Fruit fly (Drosophila melanogaster) whole organism, embryonic: ENCODE measurements around the gene Ir67a.

ENCODE experiments used
- Atf3 ChIP-seq: fragments of 200-800 bp; sonication (Bioruptor generic); optimal IDR thresholded peaks from 3 replicates; lab custom pipeline; 2016; ENCODE audit warnings: missing biosample characterization, missing genetic modification characterization
- Awh ChIP-seq: fragments of 200-800 bp; sonication (Bioruptor generic); IDR thresholded peaks from 2 replicates; pipeline ENCODE4, ENCODE4 v1.3.6; 2022; ENCODE audit warnings: missing biosample characterization, missing genetic modification characterization
- B-H2 ChIP-seq: fragments of 200-800 bp; sonication (Bioruptor generic); optimal IDR thresholded peaks from 2 replicates; lab custom pipeline; 2018; ENCODE audit warnings: missing biosample characterization, mild to moderate bottlenecking, missing genetic modification characterization
- CG11560 ChIP-seq: fragments of 200-800 bp; sonication (Bioruptor generic); IDR thresholded peaks from 3 replicates; pipeline ENCODE4 v1.3.6; 2022; ENCODE audit warnings: missing biosample characterization, missing genetic modification characterization
- CG12659 ChIP-seq: fragments of 200-800 bp; sonication (Bioruptor generic); optimal IDR thresholded peaks from 3 replicates; lab custom pipeline; 2017; ENCODE audit warnings: mild to moderate bottlenecking, missing biosample characterization, missing genetic modification reagents, missing genetic modification characterization
- CG13775 ChIP-seq: fragments of 200-800 bp; sonication (Bioruptor generic); optimal IDR thresholded peaks from 3 replicates; lab custom pipeline; 2017; ENCODE audit warnings: missing biosample characterization, mild to moderate bottlenecking, missing genetic modification characterization
- CG14710 ChIP-seq: fragments of 200-800 bp; sonication (Bioruptor generic); optimal IDR thresholded peaks from 3 replicates; lab custom pipeline; 2019; ENCODE audit warnings: missing biosample characterization, mild to moderate bottlenecking, missing genetic modification characterization, moderate library complexity
- CG16779 ChIP-seq: fragments of 200-800 bp; sonication (Bioruptor generic); IDR thresholded peaks from 2 replicates; pipeline ENCODE4 v1.3.6; 2022; ENCODE audit warnings: missing biosample characterization, missing genetic modification characterization
- CG18476 ChIP-seq: fragments of 200-800 bp; sonication (Bioruptor generic); optimal IDR thresholded peaks from 2 replicates; lab custom pipeline; 2016; ENCODE audit warnings: missing biosample characterization, mild to moderate bottlenecking, missing genetic modification characterization
- CG2875 ChIP-seq: fragments of 200-800 bp; sonication (Bioruptor generic); optimal IDR thresholded peaks from 2 replicates; lab custom pipeline; 2017; ENCODE audit warnings: missing biosample characterization, mild to moderate bottlenecking, missing genetic modification characterization, missing genetic modification reagents
- CG30020 ChIP-seq: fragments of 200-800 bp; optimal IDR thresholded peaks from 2 replicates; lab custom pipeline; 2019; ENCODE audit warnings: missing biosample characterization, mild to moderate bottlenecking, missing genetic modification characterization, moderate library complexity
- CG3407 ChIP-seq: fragments of 200-800 bp; sonication (Bioruptor generic); optimal IDR thresholded peaks from 2 replicates; lab custom pipeline; 2018; ENCODE audit warnings: missing biosample characterization, mild to moderate bottlenecking, missing genetic modification characterization
- CG6683 ChIP-seq: fragments of 200-800 bp; sonication (Bioruptor generic); optimal IDR thresholded peaks from 2 replicates; lab custom pipeline; 2017; ENCODE audit warnings: missing biosample characterization, mild to moderate bottlenecking, missing genetic modification characterization, missing genetic modification reagents
- CG6854 ChIP-seq: fragments of 200-800 bp; sonication (Bioruptor generic); optimal IDR thresholded peaks from 3 replicates; lab custom pipeline; 2017; ENCODE audit warnings: missing biosample characterization, mild to moderate bottlenecking, missing genetic modification characterization
- CG7271 ChIP-seq: fragments of 200-800 bp; sonication (Bioruptor generic); optimal IDR thresholded peaks from 2 replicates; lab custom pipeline; 2018; ENCODE audit warnings: missing biosample characterization, mild to moderate bottlenecking, missing genetic modification characterization, moderate library complexity
- CG8089 ChIP-seq: fragments of 200-800 bp; sonication (Bioruptor generic); optimal IDR thresholded peaks from 3 replicates; lab custom pipeline; 2016; ENCODE audit warnings: missing biosample characterization, missing genetic modification characterization
- CG8359 ChIP-seq: fragments of 200-800 bp; sonication (Bioruptor generic); optimal IDR thresholded peaks from 2 replicates; lab custom pipeline; 2017; ENCODE audit warnings: missing biosample characterization, mild to moderate bottlenecking, missing genetic modification characterization, borderline replicate concordance
- CG9727 ChIP-seq: fragments of 200-800 bp; sonication (Bioruptor generic); optimal IDR thresholded peaks from 3 replicates; lab custom pipeline; 2017; ENCODE audit warnings: missing biosample characterization, mild to moderate bottlenecking, missing genetic modification characterization
- CG9797 ChIP-seq: fragments of 200-800 bp; sonication (Bioruptor generic); optimal IDR thresholded peaks from 3 replicates; lab custom pipeline; 2018; ENCODE audit warnings: missing biosample characterization, mild to moderate bottlenecking, missing genetic modification characterization
- Deaf1 ChIP-seq: fragments of 200-800 bp; optimal IDR thresholded peaks from 3 replicates; lab custom pipeline; 2019; ENCODE audit warnings: missing biosample characterization, mild to moderate bottlenecking, missing genetic modification characterization, moderate library complexity
- Dll ChIP-seq: fragments of 200-800 bp; sonication (Bioruptor generic); IDR thresholded peaks from 4 replicates; pipeline ENCODE4 v1.3.6; 2022; ENCODE audit warnings: missing biosample characterization, missing genetic modification characterization; ENCODE audit not compliant: partially characterized antibody
- Ets65A ChIP-seq: fragments of 200-800 bp; sonication (Bioruptor generic); peaks from one replicate; lab custom pipeline; 2016; ENCODE audit warnings: missing biosample characterization, missing genetic modification characterization
- Ets97D ChIP-seq: fragments of 200-800 bp; sonication (Bioruptor generic); optimal IDR thresholded peaks from 3 replicates; lab custom pipeline; 2016; ENCODE audit warnings: missing biosample characterization, missing genetic modification characterization
- Hand ChIP-seq: fragments of 200-800 bp; sonication (Bioruptor generic); optimal IDR thresholded peaks from 2 replicates; lab custom pipeline; 2017; ENCODE audit warnings: mild to moderate bottlenecking, missing biosample characterization, missing genetic modification reagents, missing genetic modification characterization
- MTF-1 ChIP-seq: fragments of 200-800 bp; sonication (Bioruptor generic); optimal IDR thresholded peaks from 2 replicates; lab custom pipeline; 2018; ENCODE audit warnings: missing biosample characterization, mild to moderate bottlenecking, missing genetic modification characterization, borderline replicate concordance
- Mrtf ChIP-seq: fragments of 200-800 bp; sonication (Bioruptor generic); IDR thresholded peaks from 3 replicates; pipeline ENCODE4 v1.3.6; 2022; ENCODE audit warnings: missing biosample characterization, missing genetic modification characterization
- Neu2 ChIP-seq: fragments of 200-800 bp; sonication (Bioruptor generic); optimal IDR thresholded peaks from 3 replicates; lab custom pipeline; 2016; ENCODE audit warnings: missing biosample characterization, missing genetic modification characterization, borderline replicate concordance
- Xbp1 ChIP-seq: fragments of 200-800 bp; sonication (Bioruptor generic); optimal IDR thresholded peaks from 3 replicates; lab custom pipeline; 2016; ENCODE audit warnings: missing biosample characterization, mild to moderate bottlenecking, missing genetic modification characterization
- ab ChIP-seq: fragments of 200-800 bp; sonication (Bioruptor generic); optimal IDR thresholded peaks from 2 replicates; lab custom pipeline; 2016; ENCODE audit warnings: missing biosample characterization, missing genetic modification characterization
- ac ChIP-seq: fragments of 200-800 bp; sonication (Bioruptor generic); optimal IDR thresholded peaks from 3 replicates; lab custom pipeline; 2017; ENCODE audit warnings: missing biosample characterization, mild to moderate bottlenecking, missing genetic modification characterization
- al ChIP-seq: fragments of 200-800 bp; sonication (Bioruptor generic); IDR thresholded peaks from 2 replicates; pipeline ENCODE4 v1.3.6; 2022; ENCODE audit warnings: missing biosample characterization, missing genetic modification characterization
- br ChIP-seq: fragments of >200 bp; optimal IDR thresholded peaks from 2 replicates; lab custom pipeline; 2017
- cas ChIP-seq: fragments of 200-800 bp; sonication (Bioruptor generic); IDR thresholded peaks from 2 replicates; pipeline ENCODE4 v1.3.6; 2022; ENCODE audit warnings: missing biosample characterization, missing genetic modification characterization
- ci ChIP-seq: fragments of 200-800 bp; sonication (Bioruptor generic); IDR thresholded peaks from 3 replicates; pipeline ENCODE4 v1.3.6; 2022; ENCODE audit warnings: missing biosample characterization, missing genetic modification characterization
- cwo ChIP-seq: fragments of 200-800 bp; sonication (Bioruptor generic); optimal IDR thresholded peaks from 3 replicates; lab custom pipeline; 2017; ENCODE audit warnings: missing biosample characterization, missing genetic modification characterization, mild to moderate bottlenecking, moderate library complexity, missing genetic modification reagents
- dmrt99B ChIP-seq: fragments of 200-800 bp; sonication (Bioruptor generic); optimal IDR thresholded peaks from 2 replicates; lab custom pipeline; 2018; ENCODE audit warnings: missing biosample characterization, mild to moderate bottlenecking, missing genetic modification characterization, moderate library complexity
- en ChIP-seq: fragments of 200-800 bp; sonication (Bioruptor generic); optimal IDR thresholded peaks from 2 replicates; lab custom pipeline; 2016; ENCODE audit warnings: missing biosample characterization, missing genetic modification characterization
- eyg ChIP-seq: fragments of 200-800 bp; sonication (Bioruptor generic); optimal IDR thresholded peaks from 3 replicates; lab custom pipeline; 2016; ENCODE audit warnings: missing biosample characterization, missing genetic modification characterization
- gfzf ChIP-seq: fragments of 200-800 bp; sonication (Bioruptor generic); optimal IDR thresholded peaks from 2 replicates; lab custom pipeline; 2016; ENCODE audit warnings: missing biosample characterization, mild to moderate bottlenecking, missing genetic modification characterization, moderate library complexity
- ind ChIP-seq: fragments of 200-800 bp; sonication (Bioruptor generic); optimal IDR thresholded peaks from 3 replicates; lab custom pipeline; 2016; ENCODE audit warnings: missing biosample characterization, missing genetic modification characterization
- kah ChIP-seq: fragments of 200-800 bp; sonication (Bioruptor generic); optimal IDR thresholded peaks from 2 replicates; lab custom pipeline; 2018; ENCODE audit warnings: missing biosample characterization, mild to moderate bottlenecking, missing genetic modification characterization
- nerfin-1 ChIP-seq: fragments of 200-800 bp; sonication (Bioruptor generic); optimal IDR thresholded peaks from 3 replicates; lab custom pipeline; 2019; ENCODE audit warnings: missing biosample characterization, mild to moderate bottlenecking, missing genetic modification characterization, moderate library complexity
- onecut ChIP-seq: fragments of 200-800 bp; sonication (Bioruptor generic); IDR thresholded peaks from 2 replicates; pipeline ENCODE4 v1.3.6; 2022; ENCODE audit warnings: missing biosample characterization, missing genetic modification characterization
- pita ChIP-seq: fragments of 200-800 bp; sonication (Bioruptor generic); optimal IDR thresholded peaks from 2 replicates; lab custom pipeline; 2017; ENCODE audit warnings: missing biosample characterization, mild to moderate bottlenecking, missing genetic modification characterization
- pros ChIP-seq: fragments of 200-800 bp; sonication (Bioruptor generic); optimal IDR thresholded peaks from 3 replicates; lab custom pipeline; 2019; ENCODE audit warnings: missing biosample characterization, mild to moderate bottlenecking, missing genetic modification characterization, moderate library complexity
- ranshi ChIP-seq: fragments of 200-800 bp; sonication (Bioruptor generic); IDR thresholded peaks from 2 replicates; pipeline ENCODE4 v1.3.6; 2022; ENCODE audit warnings: missing biosample characterization, missing genetic modification characterization
- rib ChIP-seq: fragments of 200-800 bp; sonication (Bioruptor generic); IDR thresholded peaks from 2 replicates; pipeline ENCODE4 v1.3.6; 2022; ENCODE audit warnings: missing biosample characterization, missing genetic modification characterization
- stwl ChIP-seq: fragments of 200-800 bp; sonication (Bioruptor generic); optimal IDR thresholded peaks from 3 replicates; lab custom pipeline; 2018; ENCODE audit warnings: missing biosample characterization, mild to moderate bottlenecking, missing genetic modification characterization, moderate library complexity
- ttk ChIP-seq: fragments of 200-800 bp; sonication (Bioruptor generic); IDR thresholded peaks from 2 replicates; pipeline ENCODE4 v2.1.2; 2022; ENCODE audit warnings: missing biosample characterization, missing genetic modification characterization
- wor ChIP-seq: fragments of 200-800 bp; sonication (Bioruptor generic); IDR thresholded peaks from 2 replicates; pipeline ENCODE4 v1.3.6; 2022; ENCODE audit warnings: missing biosample characterization, missing genetic modification characterization

The Ir67a gene

DNA sequence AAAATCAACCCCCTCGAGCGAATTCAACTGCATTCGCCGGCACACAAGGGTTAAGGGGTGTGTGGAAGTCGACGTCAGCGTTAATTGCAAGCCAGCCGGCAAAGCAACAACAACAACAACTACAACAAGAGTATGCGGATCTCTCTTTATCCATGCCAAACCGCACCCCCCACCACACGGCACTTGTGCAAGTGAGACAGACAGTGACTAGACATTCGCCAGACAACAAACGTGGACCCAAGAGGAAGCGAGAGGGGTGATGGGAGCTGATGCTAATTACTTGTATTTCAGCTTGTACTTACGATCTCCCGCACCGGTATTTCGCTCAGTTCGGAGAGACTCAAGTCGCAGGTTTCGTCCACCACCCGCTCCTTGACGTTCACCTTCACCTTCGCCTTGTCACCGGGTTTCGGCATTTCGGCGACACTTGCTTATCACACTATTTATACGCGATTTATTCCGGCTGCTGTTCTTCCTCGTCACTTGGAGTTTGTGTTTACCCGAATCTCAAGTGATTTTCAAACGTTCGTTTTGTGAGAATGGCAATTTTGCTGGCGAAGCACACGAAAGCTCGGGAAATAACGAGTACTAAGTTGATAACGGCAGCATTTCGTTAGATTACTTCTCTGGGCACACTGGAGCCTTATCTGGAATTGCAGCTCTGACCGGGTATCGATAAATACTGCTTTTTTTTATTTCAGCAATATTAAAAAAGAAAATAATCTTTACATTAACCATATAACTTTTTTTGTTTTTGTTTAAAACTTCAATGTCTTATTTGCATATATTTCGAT lies 34.6 kb downstream of the Ir67a start, which contains the start of gene CG3408 (continued):
- TF ChIP-seq CG2875 (no peak), CG12659 (peak; percentile 71), CG3407 (GFP tag; lab: Kevin White, UChicago) (no peak), ranshi (GFP tag; lab: Robert Waterston, UW) (0 out of 2 replicates have a peak, but pooled peaks have one; percentile 8), Neu2 (GFP tag; lab: Kevin White, UChicago) (no peak), CG9797 (peak; percentile 95), Awh (GFP tag; lab: Robert Waterston, UW) (no peak), Ets65A (GFP tag; lab: Kevin White, UChicago) (no peak), CG8359 (GFP tag; lab: Kevin White, UChicago) (no peak), CG11560 (tag; lab: Robert Waterston, UW) (no peak), ac (GFP tag; lab: Kevin White, UChicago) (no peak), Deaf1 (tag; lab: Kevin White, UChicago) (peak; percentile 52), CG6854 (GFP tag; lab: Kevin White, UChicago) (no peak), CG8089 (GFP tag; lab: Kevin White, UChicago) (no peak), ind (GFP tag; lab: Kevin White, UChicago) (no peak), ci (GFP tag; lab: Robert Waterston, UW) (no peak; the same call in 2 of the 3 replicates), kah (GFP tag; lab: Kevin White, UChicago) (no peak), CG9727 (no peak), al (no peak), ttk (GFP tag; lab: Robert Waterston, UW) (0 out of 2 replicates have a peak, but pooled peaks have one; percentile 5), CG30020 (tag; lab: Kevin White, UChicago) (no peak), gfzf (GFP tag; lab: Kevin White, UChicago) (peak; percentile 94), CG14710 (tag; lab: Kevin White, UChicago) (peak; percentile 48), stwl (peak; percentile 93), CG7271 (tag; lab: Kevin White, UChicago) (no peak), nerfin-1 (tag; lab: Kevin White, UChicago) (peak; percentile 50), pita (GFP tag; lab: Kevin White, UChicago) (no peak), en (GFP tag; lab: Kevin White, UChicago) (no peak), br (lab: Kevin White, UChicago) (no peak), cas (GFP tag; lab: Robert Waterston, UW) (no peak), ab (GFP tag; lab: Kevin White, UChicago) (no peak), Hand (GFP tag; lab: Kevin White, UChicago) (no peak), cwo (GFP tag; lab: Kevin White, UChicago) (no peak), CG16779 (GFP tag; lab: Robert Waterston, UW) (no peak), rib (GFP tag; lab: Robert Waterston, UW) (0 out of 2 replicates have a peak, but pooled peaks have one; percentile 24), Dll (GFP tag; lab: Robert Waterston, UW) (no peak), CG6683 (GFP tag; lab: Kevin White, UChicago) (no peak), Xbp1 (GFP tag; lab: Kevin White, UChicago) (peak; percentile 0), wor (no peak), onecut (no peak), MTF-1 (no peak), pros (GFP tag; lab: Kevin White, UChicago) (peak; percentile 95), eyg (GFP tag; lab: Kevin White, UChicago) (peak; percentile 18), Mrtf (GFP tag; lab: Robert Waterston, UW) (no peak), CG13775 (GFP tag; lab: Kevin White, UChicago) (no peak), dmrt99B (tag; lab: Kevin White, UChicago) (no peak), Ets97D (GFP tag; lab: Kevin White, UChicago) (peak; percentile 98), CG18476 (no peak), B-H2 (peak; percentile 23), Atf3 (GFP tag; lab: Kevin White, UChicago) (no peak)
